Fruit fly (Drosophila melanogaster) whole organism: ENCODE data around the gene pasi1.

ENCODE experiments used
- CG8478 ChIP-seq: fragments of >200 bp; optimal IDR thresholded peaks from 2 replicates; lab custom pipeline; 2018; ENCODE audit warnings: inconsistent platforms
- Dll ChIP-seq: fragments of >200 bp; optimal IDR thresholded peaks from 2 replicates; lab custom pipeline; 2017
- EcR ChIP-seq, 2 experiments: fragments of >200 bp; optimal IDR thresholded peaks; 2 replicates each; lab custom pipeline; 2017; ENCODE audit warnings: missing biosample characterization in 2 of 2, missing genetic modification characterization in 2 of 2, missing genetic modification reagents in 2 of 2
- pan ChIP-seq: fragments of >200 bp; optimal IDR thresholded peaks from 2 replicates; lab custom pipeline; 2017
- psq ChIP-seq: fragments of >200 bp; optimal IDR thresholded peaks from 2 replicates; lab custom pipeline; 2017
- usp ChIP-seq: fragments of >200 bp; optimal IDR thresholded peaks from 2 replicates; lab custom pipeline; 2017; ENCODE audit warnings: missing biosample characterization, missing genetic modification characterization, mixed read lengths

- no peak for TF ChIP-seq CG8478 (lab: Kevin White, UChicago)
- no peak for TF ChIP-seq pan (lab: Kevin White, UChicago)
- no peak for TF ChIP-seq usp (GFP tag; lab: Kevin White, UChicago)
- no peak for TF ChIP-seq Dll (lab: Kevin White, UChicago)
- no peak for TF ChIP-seq psq (lab: Kevin White, UChicago)
- no peak for TF ChIP-seq EcR (GFP tag; optimal IDR thresholded peaks at IDR 0.05; lab: Kevin White, UChicago)
Measured at dm6 chr3R:17809014-17809413, 14.1 kb downstream of the pasi1 start, which contains the start of gene Odj.
